Fruit fly (Drosophila melanogaster) whole organism, embryonic: Measurements from ENCODE around the gene Indy.
A peak's percentile ranks its signal among the peaks of the same experiment; 100 is the strongest.

ENCODE experiments used
- Blimp-1 ChIP-seq: fragments of 200-800 bp; sonication (Bioruptor generic); optimal IDR thresholded peaks from 3 replicates; lab custom pipeline; 2018; ENCODE audit warnings: missing biosample characterization, missing genetic modification characterization, mild to moderate bottlenecking, moderate library complexity, missing genetic modification reagents
- CG11504 ChIP-seq: fragments of 200-800 bp; sonication (Bioruptor generic); optimal IDR thresholded peaks from 3 replicates; lab custom pipeline; 2019; ENCODE audit warnings: missing biosample characterization, mild to moderate bottlenecking, missing genetic modification characterization, moderate library complexity
- CG12659 ChIP-seq: fragments of 200-800 bp; sonication (Bioruptor generic); optimal IDR thresholded peaks from 3 replicates; lab custom pipeline; 2017; ENCODE audit warnings: mild to moderate bottlenecking, missing biosample characterization, missing genetic modification reagents, missing genetic modification characterization
- CG12942 ChIP-seq: fragments of 200-800 bp; sonication (Bioruptor generic); optimal IDR thresholded peaks from 3 replicates; lab custom pipeline; 2016; ENCODE audit warnings: missing biosample characterization, missing genetic modification characterization
- CG13123 ChIP-seq: fragments of 200-800 bp; sonication (Bioruptor generic); optimal IDR thresholded peaks from 2 replicates; lab custom pipeline; 2016; ENCODE audit warnings: missing biosample characterization, missing genetic modification characterization
- CG13424 ChIP-seq: fragments of 200-800 bp; sonication (Bioruptor generic); optimal IDR thresholded peaks from 2 replicates; lab custom pipeline; 2019; ENCODE audit warnings: missing biosample characterization, mild to moderate bottlenecking, missing genetic modification characterization, moderate library complexity
- CG15601 ChIP-seq: fragments of 200-800 bp; sonication (Bioruptor generic); optimal IDR thresholded peaks from 3 replicates; lab custom pipeline; 2019; ENCODE audit warnings: missing biosample characterization, mild to moderate bottlenecking, missing genetic modification characterization, moderate library complexity
- CG17359 ChIP-seq: fragments of 200-800 bp; sonication (Bioruptor generic); optimal IDR thresholded peaks from 3 replicates; lab custom pipeline; 2018; ENCODE audit warnings: missing biosample characterization, mild to moderate bottlenecking, missing genetic modification characterization, moderate library complexity
- CG17829 ChIP-seq: fragments of 200-800 bp; optimal IDR thresholded peaks from 2 replicates; lab custom pipeline; 2019; ENCODE audit warnings: missing biosample characterization, mild to moderate bottlenecking, missing genetic modification characterization, moderate library complexity
- CG18011 ChIP-seq: fragments of 200-800 bp; sonication (Bioruptor generic); optimal IDR thresholded peaks from 2 replicates; lab custom pipeline; 2017; ENCODE audit warnings: missing biosample characterization, missing genetic modification characterization, mild to moderate bottlenecking, moderate library complexity, missing genotype
- CG18599 ChIP-seq: fragments of 200-800 bp; sonication (Bioruptor generic); optimal IDR thresholded peaks from 3 replicates; lab custom pipeline; 2017; ENCODE audit warnings: missing biosample characterization, missing genetic modification characterization, mild to moderate bottlenecking, moderate library complexity, missing genetic modification reagents
- CG5953 ChIP-seq: fragments of 200-800 bp; sonication (Bioruptor generic); IDR thresholded peaks from 2 replicates; pipeline ENCODE4 v1.3.6; 2022; ENCODE audit warnings: missing biosample characterization, missing genetic modification characterization
- CG6689 ChIP-seq: fragments of 200-800 bp; sonication (Bioruptor generic); IDR thresholded peaks from 2 replicates; pipeline ENCODE4 v1.3.6; 2022; ENCODE audit warnings: missing biosample characterization, missing genetic modification characterization
- CG6765 ChIP-seq: fragments of 200-800 bp; sonication (Bioruptor generic); optimal IDR thresholded peaks from 3 replicates; lab custom pipeline; 2017; ENCODE audit warnings: missing biosample characterization, mild to moderate bottlenecking, missing genetic modification characterization
- CG7839 ChIP-seq: fragments of 200-800 bp; sonication (Bioruptor generic); optimal IDR thresholded peaks from 3 replicates; lab custom pipeline; 2018; ENCODE audit warnings: missing biosample characterization, mild to moderate bottlenecking, missing genetic modification characterization, moderate library complexity
- CG8765 ChIP-seq: fragments of 200-800 bp; sonication (Bioruptor generic); IDR thresholded peaks from 2 replicates; pipeline ENCODE4 v1.3.6; 2022; ENCODE audit warnings: missing biosample characterization, missing genetic modification characterization
- CG8944 ChIP-seq: fragments of 200-800 bp; sonication (Bioruptor generic); optimal IDR thresholded peaks from 3 replicates; lab custom pipeline; 2016; ENCODE audit warnings: missing biosample characterization, missing genetic modification characterization
- CG9932 ChIP-seq: fragments of 200-800 bp; sonication (Bioruptor generic); IDR thresholded peaks from 2 replicates; pipeline ENCODE4 v1.3.6; 2022; ENCODE audit warnings: missing biosample characterization, missing genetic modification characterization
- CkIIα-i1 ChIP-seq: fragments of 200-800 bp; sonication (Bioruptor generic); IDR thresholded peaks from 2 replicates; pipeline ENCODE4 v1.3.6; 2022; ENCODE audit warnings: missing biosample characterization, missing genetic modification characterization
- Gug ChIP-seq: fragments of 200-800 bp; sonication (Bioruptor generic); IDR thresholded peaks from 4 replicates; pipeline ENCODE4 v1.3.6; 2022; ENCODE audit warnings: missing biosample characterization, missing genetic modification characterization
- Hmr ChIP-seq: fragments of 200-800 bp; sonication (Bioruptor generic); optimal IDR thresholded peaks from 3 replicates; lab custom pipeline; 2017; ENCODE audit warnings: mild to moderate bottlenecking, missing biosample characterization, missing genetic modification reagents, missing genetic modification characterization
- MBD-R2 ChIP-seq: fragments of 200-800 bp; sonication (Bioruptor generic); IDR thresholded peaks from 2 replicates; pipeline ENCODE4 v1.3.6; 2022; ENCODE audit warnings: missing biosample characterization, missing genetic modification characterization
- MTF-1 ChIP-seq: fragments of 200-800 bp; sonication (Bioruptor generic); optimal IDR thresholded peaks from 2 replicates; lab custom pipeline; 2018; ENCODE audit warnings: missing biosample characterization, mild to moderate bottlenecking, missing genetic modification characterization, borderline replicate concordance
- Neu2 ChIP-seq: fragments of 200-800 bp; sonication (Bioruptor generic); optimal IDR thresholded peaks from 3 replicates; lab custom pipeline; 2016; ENCODE audit warnings: missing biosample characterization, missing genetic modification characterization, borderline replicate concordance
- Poxn ChIP-seq: fragments of 200-800 bp; sonication (Bioruptor generic); IDR thresholded peaks from 2 replicates; pipeline ENCODE4 v1.3.6; 2022; ENCODE audit warnings: missing biosample characterization, missing genetic modification characterization
- Ravus ChIP-seq: fragments of 200-800 bp; sonication (Bioruptor generic); IDR thresholded peaks from 2 replicates; pipeline ENCODE4 v1.3.6; 2022; ENCODE audit warnings: missing biosample characterization, missing genetic modification characterization
- Spps ChIP-seq: fragments of 200-800 bp; sonication (Bioruptor generic); optimal IDR thresholded peaks from 2 replicates; lab custom pipeline; 2018; ENCODE audit warnings: missing biosample characterization, mild to moderate bottlenecking, missing genetic modification characterization
- Sry-δ ChIP-seq: fragments of 200-800 bp; sonication (Bioruptor generic); optimal IDR thresholded peaks from 2 replicates; lab custom pipeline; 2016; ENCODE audit warnings: missing biosample characterization, missing genetic modification characterization
- ac ChIP-seq: fragments of 200-800 bp; sonication (Bioruptor generic); optimal IDR thresholded peaks from 3 replicates; lab custom pipeline; 2017; ENCODE audit warnings: missing biosample characterization, mild to moderate bottlenecking, missing genetic modification characterization
- al ChIP-seq: fragments of 200-800 bp; sonication (Bioruptor generic); IDR thresholded peaks from 2 replicates; pipeline ENCODE4 v1.3.6; 2022; ENCODE audit warnings: missing biosample characterization, missing genetic modification characterization
- amos ChIP-seq: fragments of 200-800 bp; sonication (Bioruptor generic); IDR thresholded peaks from 2 replicates; pipeline ENCODE4 v1.3.6; 2022; ENCODE audit warnings: missing biosample characterization, missing genetic modification characterization; ENCODE audit not compliant: partially characterized antibody
- cad ChIP-seq: fragments of >200 bp; optimal IDR thresholded peaks from 2 replicates; lab custom pipeline; 2017; ENCODE audit warnings: missing biosample characterization, missing genetic modification characterization
- cas ChIP-seq: fragments of 200-800 bp; sonication (Bioruptor generic); IDR thresholded peaks from 2 replicates; pipeline ENCODE4 v1.3.6; 2022; ENCODE audit warnings: missing biosample characterization, missing genetic modification characterization
- cg ChIP-seq: fragments of 200-800 bp; sonication (Bioruptor generic); optimal IDR thresholded peaks from 3 replicates; lab custom pipeline; 2019; ENCODE audit warnings: missing biosample characterization, mild to moderate bottlenecking, missing genetic modification characterization, moderate library complexity
- dysf ChIP-seq: fragments of 200-800 bp; sonication (Bioruptor generic); IDR thresholded peaks from 3 replicates; pipeline ENCODE4 v1.3.6; 2022; ENCODE audit warnings: missing biosample characterization, missing genetic modification characterization
- gt ChIP-seq: fragments of 200-800 bp; sonication (Bioruptor generic); IDR thresholded peaks from 2 replicates; pipeline ENCODE4 v1.3.6; 2022; ENCODE audit warnings: missing biosample characterization, missing genetic modification characterization
- hkb ChIP-seq, 2 experiments: fragments of 200-800 bp in 1 of 2; fragments of >200 bp in 1 of 2; sonication (Bioruptor generic) in 1 of 2; IDR thresholded peaks in 1 of 2; optimal IDR thresholded peaks in 1 of 2; 2 replicates each; pipeline versions ENCODE4 v1.3.6 to Lab custom; 2017 to 2022; ENCODE audit warnings: missing biosample characterization in 1 of 2, missing genetic modification characterization in 1 of 2
- hth ChIP-seq: fragments of >200 bp; optimal IDR thresholded peaks from 2 replicates; lab custom pipeline; 2017; ENCODE audit warnings: inconsistent platforms
- kni ChIP-seq: fragments of 200-800 bp; sonication (Bioruptor generic); optimal IDR thresholded peaks from 3 replicates; lab custom pipeline; 2017; ENCODE audit warnings: mild to moderate bottlenecking, missing biosample characterization, missing genetic modification reagents, missing genetic modification characterization
- lola ChIP-seq, 3 experiments: fragments of >200 bp in 2 of 3; fragments of 200-800 bp in 1 of 3; sonication (Bioruptor generic) in 1 of 3; optimal IDR thresholded peaks; 2 replicates each; lab custom pipeline; 2017 to 2019; ENCODE audit warnings: missing biosample characterization in 3 of 3, missing genetic modification characterization in 3 of 3, mild to moderate bottlenecking in 1 of 3, moderate library complexity in 1 of 3
- mirr ChIP-seq: fragments of 200-800 bp; sonication (Bioruptor generic); optimal IDR thresholded peaks from 3 replicates; lab custom pipeline; 2018; ENCODE audit warnings: missing biosample characterization, mild to moderate bottlenecking, missing genetic modification characterization
- nau ChIP-seq: fragments of 200-800 bp; sonication (Bioruptor generic); optimal IDR thresholded peaks from 3 replicates; lab custom pipeline; 2017; ENCODE audit warnings: missing biosample characterization, mild to moderate bottlenecking, missing genetic modification characterization, missing genetic modification reagents
- otp ChIP-seq: fragments of 200-800 bp; sonication (Bioruptor generic); IDR thresholded peaks from 3 replicates; pipeline ENCODE4, ENCODE4 v1.3.6; 2022; ENCODE audit warnings: missing biosample characterization, missing genetic modification characterization
- p53 ChIP-seq: fragments of 200-800 bp; sonication (Bioruptor generic); optimal IDR thresholded peaks from 2 replicates; lab custom pipeline; 2016; ENCODE audit warnings: missing biosample characterization, missing genetic modification characterization
- psq ChIP-seq: fragments of 200-800 bp; sonication (Bioruptor generic); optimal IDR thresholded peaks from 2 replicates; lab custom pipeline; 2017; ENCODE audit warnings: missing biosample characterization, missing genetic modification characterization
- salm ChIP-seq: fragments of 200-800 bp; sonication (Bioruptor generic); optimal IDR thresholded peaks from 2 replicates; lab custom pipeline; 2018; ENCODE audit warnings: missing biosample characterization, mild to moderate bottlenecking, missing genetic modification characterization
- sens ChIP-seq: fragments of 200-800 bp; sonication (Bioruptor generic); peaks from one replicate; lab custom pipeline; 2016; ENCODE audit warnings: missing biosample characterization, missing genetic modification characterization
- sima ChIP-seq: fragments of 200-800 bp; sonication (Bioruptor generic); optimal IDR thresholded peaks from 2 replicates; lab custom pipeline; 2016; ENCODE audit warnings: missing biosample characterization, missing genetic modification characterization
- sqz ChIP-seq: fragments of 200-800 bp; sonication (Bioruptor generic); optimal IDR thresholded peaks from 3 replicates; lab custom pipeline; 2018; ENCODE audit warnings: missing biosample characterization, mild to moderate bottlenecking, missing genetic modification characterization

Indy gene

dm6 chr3L:18869035-18869826, 23.2 kb upstream of the Indy start, which contains the start of gene Grx1 (continued):
- TF ChIP-seq CG8944 (peak; percentile 4), CG6689 (peak; percentile 61), Spps (tag; lab: Kevin White, UChicago) (peak; percentile 20), lola (GFP tag; optimal IDR thresholded peaks at IDR 0.05; lab: Kevin White, UChicago) (peak in 1 of 3 experiments; percentile 57), CG18599 (GFP tag; lab: Kevin White, UChicago) (peak; percentile 52), CG18011 (GFP tag; lab: Kevin White, UChicago) (peak; percentile 39), cas (no peak), sima (GFP tag; lab: Kevin White, UChicago) (no peak), CG12942 (GFP tag; lab: Kevin White, UChicago) (no peak), otp (GFP tag; lab: Robert Waterston, UW) (no peak), kni (GFP tag; lab: Kevin White, UChicago) (no peak), CG5953 (GFP tag; lab: Robert Waterston, UW) (no peak), amos (GFP tag; lab: Robert Waterston, UW) (no peak), CG6765 (GFP tag; lab: Kevin White, UChicago) (peak; percentile 61), psq (GFP tag; lab: Kevin White, UChicago) (no peak), Gug (GFP tag; lab: Robert Waterston, UW) (no peak), Hmr (GFP tag; lab: Kevin White, UChicago) (peak; percentile 59), Neu2 (GFP tag; lab: Kevin White, UChicago) (no peak), Poxn (GFP tag; lab: Robert Waterston, UW) (no peak), salm (no peak), cg (GFP tag; lab: Kevin White, UChicago) (no peak), hkb (optimal IDR thresholded peaks at IDR 0.05; lab: Kevin White, UChicago) (no peak), hkb (GFP tag; IDR thresholded peaks at IDR 0.05; lab: Robert Waterston, UW) (peak; percentile 53; the same call in 1 of the 2 replicates), mirr (peak; percentile 10), Sry-δ (peak; percentile 4), ac (GFP tag; lab: Kevin White, UChicago) (no peak), Ravus (GFP tag; lab: Robert Waterston, UW) (no peak), CG17359 (tag; lab: Kevin White, UChicago) (peak; percentile 8), dysf (GFP tag; lab: Robert Waterston, UW) (no peak), CG7839 (tag; lab: Kevin White, UChicago) (peak; percentile 53), MTF-1 (GFP tag; lab: Kevin White, UChicago) (no peak), cad (no peak), CkIIα-i1 (GFP tag; lab: Robert Waterston, UW) (no peak), hth (lab: Kevin White, UChicago) (no peak), CG8765 (GFP tag; lab: Robert Waterston, UW) (no peak), gt (GFP tag; lab: Robert Waterston, UW) (no peak), CG13123 (peak; percentile 21), MBD-R2 (peak; percentile 84), CG12659 (GFP tag; lab: Kevin White, UChicago) (peak; percentile 73), CG17829 (tag; lab: Kevin White, UChicago) (peak; percentile 76), CG9932 (GFP tag; lab: Robert Waterston, UW) (peak; percentile 46; the same call in 1 of the 2 replicates), CG11504 (tag; lab: Kevin White, UChicago) (peak; percentile 77), nau (no peak), sens (peak; percentile 95), Blimp-1 (GFP tag; lab: Kevin White, UChicago) (peak; percentile 79), CG13424 (tag; lab: Kevin White, UChicago) (peak; percentile 68), p53 (GFP tag; lab: Kevin White, UChicago) (no peak), sqz (GFP tag; lab: Kevin White, UChicago) (peak; percentile 29), CG15601 (tag; lab: Kevin White, UChicago) (peak; percentile 54), al (GFP tag; lab: Robert Waterston, UW) (0 out of 2 replicates have a peak, but pooled peaks have one; percentile 38)
